Worm (Caenorhabditis elegans) whole organism, late embryonic: Measurements from ENCODE around the gene srlf-12.

ENCODE experiments used
- elt-2 ChIP-seq: sonication (generic microtip); optimal IDR thresholded peaks from 2 replicates; lab custom pipeline; 2016; ENCODE audit warnings: missing genetic modification reagents, missing genetic modification characterization, missing compliant biosample characterization
- sox-4 ChIP-seq: sonication (generic microtip); optimal IDR thresholded peaks from 2 replicates; lab custom pipeline; 2017; ENCODE audit warnings: mild to moderate bottlenecking, missing genetic modification characterization, inconsistent platforms, missing compliant biosample characterization

DNA sequence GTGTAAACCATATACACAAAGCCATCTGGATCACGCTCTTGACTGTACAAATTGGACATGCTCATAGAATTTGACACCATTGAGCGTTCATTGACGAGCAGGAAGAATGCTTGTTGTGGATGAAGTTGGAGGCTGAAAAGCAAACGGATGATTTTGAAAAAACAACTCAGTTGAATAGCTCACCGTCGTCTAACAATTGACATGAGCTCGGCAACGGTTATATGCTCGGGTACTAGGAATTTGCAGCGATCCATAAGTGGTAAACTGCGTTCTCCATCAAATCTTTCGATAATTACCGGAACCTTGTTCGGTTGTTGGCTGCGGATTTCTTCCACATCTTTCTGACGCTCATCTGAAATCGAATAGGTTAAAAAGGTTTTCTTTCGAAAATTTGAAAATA, 42.9 kb upstream of the srlf-12 start:
- TF ChIP-seq sox-4 (tag; lab: Kevin White, UChicago), result no peak
- no peak for TF ChIP-seq elt-2
